Worm (Caenorhabditis elegans): ENCODE data around the gene srbc-40.

srbc-40 gene

ce11 chrV:689538-689937 is 30.1 kb downstream of the srbc-40 start:
- TF ChIP-seq tlp-1 (tag; optimal IDR thresholded peaks at IDR 0.05) (no peak), nhr-77 (tag; optimal IDR thresholded peaks at IDR 0.05) (no peak), snu-23 (GFP tag; optimal IDR thresholded peaks at IDR 0.05) (no peak), jun-1 (tag; optimal IDR thresholded peaks at IDR 0.05) (no peak), fos-1 (tag; optimal IDR thresholded peaks at IDR 0.05) (no peak), efl-1 (optimal IDR thresholded peaks at IDR 0.05) (no peak), efl-1 (GFP tag; optimal IDR thresholded peaks at IDR 0.05 in 1 of 2) (no peak), C34B4.2 (tag; optimal IDR thresholded peaks at IDR 0.05) (no peak), dsc-1 (tag; optimal IDR thresholded peaks at IDR 0.05) (no peak), mab-9 (GFP tag; IDR thresholded peaks at IDR 0.05) (no peak), lin-13 (GFP tag; optimal IDR thresholded peaks at IDR 0.05) (no peak), mep-1 (tag; optimal IDR thresholded peaks at IDR 0.05) (no peak), nhr-237 (tag; optimal IDR thresholded peaks at IDR 0.05) (no peak), ama-1 (optimal IDR thresholded peaks at IDR 0.05) (no peak), ceh-90 (tag; optimal IDR thresholded peaks at IDR 0.05) (no peak), ceh-8 (GFP tag; optimal IDR thresholded peaks at IDR 0.05) (no peak), dpl-1 (GFP tag; optimal IDR thresholded peaks at IDR 0.05) (no peak), alr-1 (tag; optimal IDR thresholded peaks at IDR 0.05; ENCODE audit: borderline replicate concordance) (no peak), mdl-1 (tag; optimal IDR thresholded peaks at IDR 0.05) (no peak)

- TF ChIP-seq fkh-4 (tag; optimal IDR thresholded peaks at IDR 0.05; ENCODE audit: borderline replicate concordance) (no peak), blmp-1 (tag; optimal IDR thresholded peaks at IDR 0.05) (peak; percentile 66), alr-1 (tag; optimal IDR thresholded peaks at IDR 0.05; ENCODE audit: borderline replicate concordance) (no peak), lin-35 (GFP tag; optimal IDR thresholded peaks at IDR 0.05) (no peak)
Measured at ce11 chrV:687384-687783, 32.2 kb downstream of the srbc-40 start, which contains the start of gene H25P19.1. Gene H25P19.1, plus strand, starts transcription at chrV:687684.

- peak; percentile 33 for TF ChIP-seq elt-2 (tag; optimal IDR thresholded peaks at IDR 0.05)
- TF ChIP-seq efl-1 (optimal IDR thresholded peaks at IDR 0.05): no peak
- peak in 1 of 2 experiments; percentile 15 for TF ChIP-seq efl-1 (GFP tag; optimal IDR thresholded peaks at IDR 0.05 in 1 of 2)
- no peak for TF ChIP-seq unc-30 (tag; optimal IDR thresholded peaks at IDR 0.05)
Measured at ce11 chrV:683858-684257, 35.8 kb downstream of the srbc-40 start, which contains the start of gene F31F4.1. Gene F31F4.1, plus strand, starts transcription at chrV:684060.

ce11 chrV:682031-682430 is 37.6 kb downstream of the srbc-40 start, which contains the start of gene srx-23:
Gene srx-23, plus strand, starts transcription at chrV:682331.
- TF ChIP-seq fkh-8 (tag; optimal IDR thresholded peaks at IDR 0.05): peak; percentile 49
- TF ChIP-seq lir-3 (tag; optimal IDR thresholded peaks at IDR 0.05; ENCODE audit: poor library complexity): no peak
- peak; percentile 56 for TF ChIP-seq sox-4 (tag; optimal IDR thresholded peaks at IDR 0.05)

ce11 chrV:679663-680062 is 40.0 kb downstream of the srbc-40 start, which contains the start of gene srx-22:
Gene srx-22, plus strand, starts transcription at chrV:679963.
- no peak for TF ChIP-seq Y116A8C.19 (tag; optimal IDR thresholded peaks at IDR 0.05; ENCODE audit: borderline replicate concordance)
- TF ChIP-seq vab-15 (tag; optimal IDR thresholded peaks at IDR 0.05): no peak
- no peak for TF ChIP-seq ceh-63 (GFP tag; optimal IDR thresholded peaks at IDR 0.05)
- TF ChIP-seq zag-1 (tag; optimal IDR thresholded peaks at IDR 0.05): no peak
- no peak for TF ChIP-seq efl-1 (optimal IDR thresholded peaks at IDR 0.05)
- TF ChIP-seq efl-1 (GFP tag; optimal IDR thresholded peaks at IDR 0.05 in 1 of 2): peak in 1 of 2 experiments; percentile 65
- TF ChIP-seq ceh-88 (GFP tag; IDR thresholded peaks at IDR 0.05): no peak

- TF ChIP-seq lin-39 (tag; optimal IDR thresholded peaks at IDR 0.05) (no peak), blmp-1 (tag; optimal IDR thresholded peaks at IDR 0.05) (peak; percentile 50), nhr-85 (tag) (peak; percentile 23)
Measured at ce11 chrV:676550-677084, 43.0 kb downstream of the srbc-40 start, which contains the start of the genes fbxa-72 and srx-21. Gene fbxa-72, minus strand, starts transcription at chrV:676753. Gene srx-21, plus strand, starts transcription at chrV:677034.

All from whole organism, L1 larva.